Worm (Caenorhabditis elegans): ENCODE measurements around the gene Y55B1BL.2.

The Y55B1BL.2 gene

ce11 chrIII:402168-402813, at the start of gene Y55B1BL.2, which contains the start of gene Y55B1BL.1:
Y55B1BL.2 (plus strand) TSS chrIII:402763.
Y55B1BL.1 (plus strand) TSS chrIII:402384.
- no peak for TF ChIP-seq him-1 (tag; optimal IDR thresholded peaks at IDR 0.05)
- no peak for TF ChIP-seq W03F9.2 (tag; optimal IDR thresholded peaks at IDR 0.05)
- no peak for TF ChIP-seq dao-5 (tag; optimal IDR thresholded peaks at IDR 0.05)

ce11 chrIII:352992-353391, 49.6 kb upstream of the Y55B1BL.2 start:
- no peak for TF ChIP-seq W03F9.2 (tag; optimal IDR thresholded peaks at IDR 0.05)
- TF ChIP-seq him-1 (tag; optimal IDR thresholded peaks at IDR 0.05) = no peak

DNA sequence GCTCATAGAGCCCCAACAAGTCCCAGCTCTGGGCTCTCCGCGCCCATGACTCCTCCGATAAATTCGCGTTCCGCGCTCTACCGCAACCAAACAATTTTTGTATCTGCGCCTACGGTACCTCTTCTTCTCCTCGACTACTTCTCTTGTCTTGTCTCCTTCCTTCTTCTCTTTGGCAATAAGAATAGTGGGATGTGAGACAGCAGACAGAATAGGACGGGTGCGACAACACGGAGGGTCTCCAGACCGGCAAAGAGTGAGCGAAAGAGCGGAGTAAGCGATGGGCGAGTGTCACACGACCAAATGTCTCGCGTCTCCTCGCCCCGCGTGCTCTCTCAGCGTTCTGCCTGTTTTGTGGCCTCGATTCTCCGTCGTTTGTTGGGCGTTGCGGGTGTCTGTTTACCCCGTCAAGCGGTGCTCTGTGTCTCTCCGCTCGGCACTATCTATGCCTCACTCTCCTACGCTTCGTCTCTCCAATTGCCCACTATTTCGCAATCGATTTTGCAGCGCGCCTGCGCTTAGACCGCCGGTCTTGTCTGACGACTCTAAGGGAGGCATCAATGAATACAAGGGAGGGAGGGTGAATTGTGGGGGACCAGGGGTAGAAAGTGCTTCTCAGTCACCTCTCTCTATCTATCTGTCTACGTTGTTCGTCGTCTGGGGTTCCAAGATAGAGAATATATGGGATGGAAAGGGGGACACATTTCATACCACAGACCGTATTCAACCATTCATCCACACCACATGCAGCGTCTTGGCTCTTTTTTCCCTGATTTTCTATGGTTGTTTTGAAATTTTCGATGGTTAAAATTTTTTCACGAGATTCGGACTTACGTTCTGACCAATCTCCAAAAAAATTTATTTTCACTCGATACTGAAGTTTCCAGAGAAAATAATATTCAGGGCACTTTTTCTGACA, 47.8 kb upstream of the Y55B1BL.2 start, which contains the start of gene gei-4:
Gene gei-4, minus strand, starts transcription at position 256 of the 916 bp plus-strand sequence.
- TF ChIP-seq him-1 (tag; optimal IDR thresholded peaks at IDR 0.05) (peak; percentile 95), dao-5 (tag; optimal IDR thresholded peaks at IDR 0.05) (peak; percentile 38), W03F9.2 (tag; optimal IDR thresholded peaks at IDR 0.05) (peak; percentile 3)

ce11 chrIII:356906-357901, 45.4 kb upstream of the Y55B1BL.2 start:
- TF ChIP-seq him-1 (tag; optimal IDR thresholded peaks at IDR 0.05) (no peak), dao-5 (tag; optimal IDR thresholded peaks at IDR 0.05) (no peak), W03F9.2 (tag; optimal IDR thresholded peaks at IDR 0.05) (no peak)

DNA sequence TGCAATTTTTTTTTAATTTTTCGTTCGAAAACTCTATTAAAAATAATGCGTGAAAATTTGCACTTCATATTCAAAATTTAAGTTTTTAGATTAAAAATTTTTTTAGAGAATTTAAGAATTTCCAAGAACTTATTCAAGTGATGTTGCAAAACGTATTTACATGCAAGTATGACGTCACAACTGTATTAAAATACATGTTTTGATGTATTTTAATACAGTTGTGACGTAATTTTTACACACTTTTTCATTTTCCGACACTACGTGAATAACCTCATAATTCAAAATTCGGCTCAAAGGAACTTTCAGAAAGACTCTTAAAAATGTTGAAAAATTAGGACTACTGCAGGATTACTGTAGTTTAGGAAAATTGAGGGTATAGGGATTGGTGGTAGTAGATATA, 44.5 kb upstream of the Y55B1BL.2 start:
- TF ChIP-seq W03F9.2 (tag; optimal IDR thresholded peaks at IDR 0.05) = no peak
- no peak for TF ChIP-seq dao-5 (tag; optimal IDR thresholded peaks at IDR 0.05)
- no peak for TF ChIP-seq him-1 (tag; optimal IDR thresholded peaks at IDR 0.05)

- TF ChIP-seq dao-5 (tag; optimal IDR thresholded peaks at IDR 0.05) = no peak
- peak; percentile 6 for TF ChIP-seq him-1 (tag; optimal IDR thresholded peaks at IDR 0.05)
Observed at ce11 chrIII:360315-360714, 42.2 kb upstream of the Y55B1BL.2 start.

DNA sequence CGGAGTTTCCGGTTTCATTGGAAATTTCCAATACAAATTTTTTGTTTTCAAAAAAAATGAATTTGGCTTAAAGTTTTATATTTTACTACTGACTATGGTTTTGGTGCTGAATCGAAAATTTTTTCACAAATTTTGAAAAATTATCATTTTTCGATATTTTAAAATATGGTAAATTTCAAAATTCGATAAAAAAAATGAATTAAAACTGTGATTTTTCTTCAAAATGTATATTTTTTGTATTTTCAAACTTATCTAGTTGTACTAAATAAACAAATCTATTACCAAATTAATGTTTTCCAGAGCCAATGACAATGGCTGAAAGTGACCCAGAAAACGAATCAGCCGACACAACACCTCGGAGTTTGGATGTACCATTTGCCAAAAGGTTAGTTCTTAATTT, 36.9 kb upstream of the Y55B1BL.2 start, which contains the start of gene pll-1:
Gene pll-1, plus strand, starts transcription at position 301 of the 400 bp plus-strand sequence.
- TF ChIP-seq him-1 (tag; optimal IDR thresholded peaks at IDR 0.05) = no peak
- TF ChIP-seq W03F9.2 (tag; optimal IDR thresholded peaks at IDR 0.05) = no peak
- TF ChIP-seq dao-5 (tag; optimal IDR thresholded peaks at IDR 0.05) = no peak

DNA sequence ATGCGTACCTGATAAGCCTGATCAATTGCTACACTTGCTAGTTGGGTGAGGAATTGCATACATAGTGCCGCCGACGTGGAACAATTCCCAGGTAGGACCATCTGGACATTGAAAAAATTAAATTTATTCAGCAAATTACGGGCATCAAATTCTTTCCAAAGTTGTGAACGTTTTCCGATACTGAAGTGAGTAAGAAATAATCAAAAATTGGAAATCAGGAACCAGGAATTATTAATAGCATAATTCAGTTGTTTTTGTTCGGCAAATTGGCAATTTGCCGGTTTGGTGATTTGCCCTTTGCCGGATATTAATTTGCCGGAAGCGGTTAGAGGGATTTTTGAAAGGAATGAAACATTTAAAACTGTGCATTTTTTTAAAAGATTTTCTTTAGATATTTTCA, 21.4 kb upstream of the Y55B1BL.2 start, which contains the start of gene gsto-3:
Gene gsto-3, minus strand, starts transcription at position 101 of the 400 bp plus-strand sequence.
- TF ChIP-seq him-1 (tag; optimal IDR thresholded peaks at IDR 0.05) = no peak
- no peak for TF ChIP-seq W03F9.2 (tag; optimal IDR thresholded peaks at IDR 0.05)
- no peak for TF ChIP-seq dao-5 (tag; optimal IDR thresholded peaks at IDR 0.05)

DNA sequence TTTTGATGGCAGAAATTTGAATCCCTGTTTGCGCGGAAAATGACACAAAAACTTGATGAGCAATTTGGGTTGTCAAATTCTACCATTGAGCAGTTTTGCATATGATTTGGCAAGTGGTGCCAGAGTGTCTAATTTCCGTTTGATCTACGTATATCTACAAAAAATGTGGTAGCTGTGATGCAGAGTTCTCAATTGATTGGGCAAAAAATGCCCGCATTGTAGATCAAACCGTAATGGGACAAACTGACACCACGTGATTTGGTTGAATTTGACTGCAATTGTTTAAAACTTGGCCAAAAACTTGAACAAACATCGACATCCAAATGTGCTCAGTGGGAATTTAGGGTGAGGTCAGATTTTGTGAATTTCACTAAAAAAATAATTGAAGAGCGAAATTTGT, 20.1 kb upstream of the Y55B1BL.2 start, which contains the start of gene K10F12.7:
Gene K10F12.7, minus strand, starts transcription at position 101 of the 400 bp plus-strand sequence.
- TF ChIP-seq him-1 (tag; optimal IDR thresholded peaks at IDR 0.05) = no peak
- TF ChIP-seq W03F9.2 (tag; optimal IDR thresholded peaks at IDR 0.05) = no peak
- TF ChIP-seq dao-5 (tag; optimal IDR thresholded peaks at IDR 0.05) = no peak

- TF ChIP-seq him-1 (tag; optimal IDR thresholded peaks at IDR 0.05) = no peak
- no peak for TF ChIP-seq dao-5 (tag; optimal IDR thresholded peaks at IDR 0.05)
- TF ChIP-seq W03F9.2 (tag; optimal IDR thresholded peaks at IDR 0.05) = no peak
Observed at ce11 chrIII:385068-385467, 17.5 kb upstream of the Y55B1BL.2 start.

DNA sequence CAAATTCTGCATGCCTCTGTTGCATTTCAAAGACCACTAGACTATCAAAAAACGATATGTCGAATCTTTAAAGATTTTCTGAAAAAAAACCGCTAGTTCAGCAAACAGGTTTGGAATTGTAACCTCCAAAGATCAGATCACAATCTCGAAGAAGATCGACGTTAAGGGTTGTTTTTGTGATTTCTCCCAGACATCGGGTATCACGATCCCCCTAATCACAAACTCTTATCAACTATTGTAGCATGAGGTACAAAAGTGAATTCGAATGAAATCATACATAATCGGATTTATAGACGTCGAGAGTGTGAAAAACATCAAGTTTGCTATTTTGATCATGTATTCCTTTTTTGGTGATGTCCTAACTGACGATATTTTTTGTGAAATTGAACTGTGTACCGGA, 1.7 kb upstream of the Y55B1BL.2 start:
- no peak for TF ChIP-seq him-1 (tag; optimal IDR thresholded peaks at IDR 0.05)
- no peak for TF ChIP-seq dao-5 (tag; optimal IDR thresholded peaks at IDR 0.05)
- no peak for TF ChIP-seq W03F9.2 (tag; optimal IDR thresholded peaks at IDR 0.05)

DNA sequence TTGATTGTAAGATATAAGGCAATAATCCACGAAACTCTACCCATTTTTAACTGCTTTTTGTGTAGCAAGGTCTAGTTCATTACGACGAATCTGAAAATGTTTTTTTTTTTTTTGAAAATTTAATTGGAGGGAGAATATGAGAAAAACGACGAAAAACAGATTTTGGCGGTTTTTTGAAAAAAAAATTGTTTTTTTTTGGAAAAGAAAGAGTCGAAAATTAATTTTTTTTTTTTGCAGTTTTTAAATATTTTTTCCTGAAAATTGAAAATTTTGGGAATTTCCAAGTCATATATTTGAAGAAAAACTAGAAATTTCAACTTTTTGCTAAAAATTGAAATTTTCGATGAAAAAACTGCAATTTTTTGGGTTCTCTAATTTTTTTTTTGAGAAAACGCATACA, 16.1 kb downstream of the Y55B1BL.2 start, which contains the start of gene stim-1:
Gene stim-1, minus strand, starts transcription at position 101 of the 400 bp plus-strand sequence.
- TF ChIP-seq W03F9.2 (tag; optimal IDR thresholded peaks at IDR 0.05) (no peak), dao-5 (tag; optimal IDR thresholded peaks at IDR 0.05) (no peak), him-1 (tag; optimal IDR thresholded peaks at IDR 0.05) (no peak)

- TF ChIP-seq W03F9.2 (tag; optimal IDR thresholded peaks at IDR 0.05) = no peak
Observed at ce11 chrIII:422553-422952, 20.0 kb downstream of the Y55B1BL.2 start.
